Worm (Caenorhabditis elegans): Measurements from ENCODE around the gene F43H9.4.

Gene F43H9.4

ce11 chrV:8017924-8018323 is 8.6 kb upstream of the F43H9.4 start:
- TF ChIP-seq klf-2 (GFP tag; conservative IDR thresholded peaks at IDR 0.05) (no peak), ztf-29 (GFP tag; IDR thresholded peaks at IDR 0.05) (no peak), ref-1 (GFP tag; conservative IDR thresholded peaks at IDR 0.05) (no peak), ztf-23 (GFP tag; IDR thresholded peaks at IDR 0.05) (no peak), cog-1 (tag; optimal IDR thresholded peaks at IDR 0.05) (no peak), tab-1 (GFP tag; IDR thresholded peaks at IDR 0.05) (no peak), T22C8.4 (GFP tag; IDR thresholded peaks at IDR 0.05) (no peak), flt-1 (GFP tag; IDR thresholded peaks at IDR 0.05) (no peak), med-1 (GFP tag; optimal IDR thresholded peaks at IDR 0.05; ENCODE audit: insufficient read depth) (no peak)

- TF ChIP-seq T22C8.4 (GFP tag; IDR thresholded peaks at IDR 0.05) (no peak), tab-1 (GFP tag; IDR thresholded peaks at IDR 0.05) (no peak), klf-2 (GFP tag; conservative IDR thresholded peaks at IDR 0.05) (no peak), ref-1 (GFP tag; conservative IDR thresholded peaks at IDR 0.05) (no peak), cog-1 (tag; optimal IDR thresholded peaks at IDR 0.05) (no peak), ztf-29 (GFP tag; IDR thresholded peaks at IDR 0.05) (no peak), ztf-23 (GFP tag; IDR thresholded peaks at IDR 0.05) (no peak), flt-1 (GFP tag; IDR thresholded peaks at IDR 0.05) (no peak), med-1 (GFP tag; optimal IDR thresholded peaks at IDR 0.05; ENCODE audit: insufficient read depth) (no peak)
Measured at ce11 chrV:8018919-8019318, 7.6 kb upstream of the F43H9.4 start.

ce11 chrV:8019783-8020182 is 6.7 kb upstream of the F43H9.4 start:
- TF ChIP-seq klf-2 (GFP tag; conservative IDR thresholded peaks at IDR 0.05), result no peak
- TF ChIP-seq cog-1 (tag; optimal IDR thresholded peaks at IDR 0.05), result no peak
- no peak for TF ChIP-seq T22C8.4 (GFP tag; IDR thresholded peaks at IDR 0.05)
- TF ChIP-seq med-1 (GFP tag; optimal IDR thresholded peaks at IDR 0.05; ENCODE audit: insufficient read depth), result no peak
- no peak for TF ChIP-seq ref-1 (GFP tag; conservative IDR thresholded peaks at IDR 0.05)
- no peak for TF ChIP-seq ztf-23 (GFP tag; IDR thresholded peaks at IDR 0.05)
- no peak for TF ChIP-seq tab-1 (GFP tag; IDR thresholded peaks at IDR 0.05)
- TF ChIP-seq flt-1 (GFP tag; IDR thresholded peaks at IDR 0.05), result no peak
- TF ChIP-seq ztf-29 (GFP tag; IDR thresholded peaks at IDR 0.05), result no peak

ce11 chrV:8022040-8022439 is 4.5 kb upstream of the F43H9.4 start, which contains the start of gene ech-3:
TSS of gene ech-3 (plus strand) at chrV:8022217.
- TF ChIP-seq med-1 (GFP tag; optimal IDR thresholded peaks at IDR 0.05; ENCODE audit: insufficient read depth) (no peak), ref-1 (GFP tag; conservative IDR thresholded peaks at IDR 0.05) (no peak), klf-2 (GFP tag; conservative IDR thresholded peaks at IDR 0.05) (no peak), ztf-23 (GFP tag; IDR thresholded peaks at IDR 0.05) (no peak), flt-1 (GFP tag; IDR thresholded peaks at IDR 0.05) (no peak), tab-1 (GFP tag; IDR thresholded peaks at IDR 0.05) (no peak), T22C8.4 (GFP tag; IDR thresholded peaks at IDR 0.05) (no peak), cog-1 (tag; optimal IDR thresholded peaks at IDR 0.05) (no peak), ztf-29 (GFP tag; IDR thresholded peaks at IDR 0.05) (no peak)

ce11 chrV:8024752-8025151 is 1.8 kb upstream of the F43H9.4 start, which contains the start of gene F43H9.3:
TSS of gene F43H9.3 (minus strand) at chrV:8024940.
- TF ChIP-seq ztf-23 (GFP tag; IDR thresholded peaks at IDR 0.05) (no peak), cog-1 (tag; optimal IDR thresholded peaks at IDR 0.05) (no peak), tab-1 (GFP tag; IDR thresholded peaks at IDR 0.05) (no peak)

- TF ChIP-seq T22C8.4 (GFP tag; IDR thresholded peaks at IDR 0.05) (no peak), flt-1 (GFP tag; IDR thresholded peaks at IDR 0.05) (no peak), ref-1 (GFP tag; conservative IDR thresholded peaks at IDR 0.05) (no peak), cog-1 (tag; optimal IDR thresholded peaks at IDR 0.05) (no peak), med-1 (GFP tag; optimal IDR thresholded peaks at IDR 0.05; ENCODE audit: insufficient read depth) (no peak), tab-1 (GFP tag; IDR thresholded peaks at IDR 0.05) (no peak), klf-2 (GFP tag; conservative IDR thresholded peaks at IDR 0.05) (no peak), ztf-29 (GFP tag; IDR thresholded peaks at IDR 0.05) (no peak), ztf-23 (GFP tag; IDR thresholded peaks at IDR 0.05) (no peak)
Measured at ce11 chrV:8025259-8025658, 1.2 kb upstream of the F43H9.4 start.

ce11 chrV:8027429-8028142 is 1.1 kb downstream of the F43H9.4 start:
- no peak for TF ChIP-seq ref-1 (GFP tag; conservative IDR thresholded peaks at IDR 0.05)
- TF ChIP-seq tab-1 (GFP tag; IDR thresholded peaks at IDR 0.05), result no peak
- no peak for TF ChIP-seq T22C8.4 (GFP tag; IDR thresholded peaks at IDR 0.05)
- no peak for TF ChIP-seq cog-1 (tag; optimal IDR thresholded peaks at IDR 0.05)
- TF ChIP-seq ztf-23 (GFP tag; IDR thresholded peaks at IDR 0.05), result no peak
- no peak for TF ChIP-seq klf-2 (GFP tag; conservative IDR thresholded peaks at IDR 0.05)
- no peak for TF ChIP-seq flt-1 (GFP tag; IDR thresholded peaks at IDR 0.05)
- no peak for TF ChIP-seq med-1 (GFP tag; optimal IDR thresholded peaks at IDR 0.05; ENCODE audit: insufficient read depth)
- no peak for TF ChIP-seq ztf-29 (GFP tag; IDR thresholded peaks at IDR 0.05)

ce11 chrV:8028825-8029489 is 2.4 kb downstream of the F43H9.4 start, which contains the start of gene oma-2:
TSS of gene oma-2 (plus strand) at chrV:8029439.
- TF ChIP-seq klf-2 (GFP tag; conservative IDR thresholded peaks at IDR 0.05) (no peak), T22C8.4 (GFP tag; IDR thresholded peaks at IDR 0.05) (no peak), ref-1 (GFP tag; conservative IDR thresholded peaks at IDR 0.05) (no peak), ztf-29 (GFP tag; IDR thresholded peaks at IDR 0.05) (no peak)

- no peak for TF ChIP-seq tab-1 (GFP tag; IDR thresholded peaks at IDR 0.05)
- no peak for TF ChIP-seq med-1 (GFP tag; optimal IDR thresholded peaks at IDR 0.05; ENCODE audit: insufficient read depth)
- no peak for TF ChIP-seq ztf-29 (GFP tag; IDR thresholded peaks at IDR 0.05)
- TF ChIP-seq T22C8.4 (GFP tag; IDR thresholded peaks at IDR 0.05), result no peak
- TF ChIP-seq cog-1 (tag; optimal IDR thresholded peaks at IDR 0.05), result no peak
Measured at ce11 chrV:8031121-8031520, 4.6 kb downstream of the F43H9.4 start, which contains the start of gene vars-1. TSS of gene vars-1 (plus strand) at chrV:8031411.
